Fruit fly (Drosophila melanogaster): ENCODE measurements around the gene CG32563.

CG32563 gene

DNA sequence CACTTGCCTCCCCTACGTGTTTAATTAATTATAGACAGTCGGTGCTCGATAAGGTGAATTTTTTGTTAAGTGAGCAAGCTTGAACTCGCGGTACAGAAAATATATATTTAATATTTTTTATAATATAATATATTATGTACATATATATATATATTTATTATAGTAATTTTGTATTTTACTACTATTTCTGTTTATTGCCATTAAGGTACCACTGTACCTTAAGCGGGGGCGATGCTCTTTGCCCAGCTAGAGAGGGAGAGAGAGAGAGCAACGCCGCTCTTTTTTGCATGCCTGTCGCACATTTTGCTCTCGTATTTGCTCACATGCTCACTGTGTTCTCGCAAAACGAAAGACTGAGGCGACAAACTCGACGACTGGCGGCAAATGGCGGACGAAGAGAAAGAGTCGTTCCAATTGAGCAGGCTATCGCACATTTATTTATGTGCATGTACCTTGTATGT, 37.7 kb upstream of the CG32563 start:
- TF ChIP-seq CG8159 (tag; optimal IDR thresholded peaks at IDR 0.05) = peak; percentile 77
- TF ChIP-seq CG10348 (GFP tag; IDR thresholded peaks at IDR 0.05) = no peak
- TF ChIP-seq Snoo (tag; optimal IDR thresholded peaks at IDR 0.05) = peak; percentile 47
- no peak for TF ChIP-seq gl (tag; optimal IDR thresholded peaks at IDR 0.05)
- TF ChIP-seq CG15710 (tag; optimal IDR thresholded peaks at IDR 0.05) = peak; percentile 69
- TF ChIP-seq Pif1B (GFP tag; optimal IDR thresholded peaks at IDR 0.05) = peak; percentile 56
- TF ChIP-seq CG34367 (tag; optimal IDR thresholded peaks at IDR 0.05) = peak; percentile 46
- TF ChIP-seq CG12605 (GFP tag; IDR thresholded peaks at IDR 0.05) = peak; percentile 53; the same call in 1 of the 2 replicates
- peak; percentile 70 for TF ChIP-seq CG9948 (tag; optimal IDR thresholded peaks at IDR 0.05)
- peak; percentile 79 for TF ChIP-seq CG32121 (GFP tag; IDR thresholded peaks at IDR 0.05)
- TF ChIP-seq CG14655 (GFP tag; optimal IDR thresholded peaks at IDR 0.05) = peak; percentile 82
- TF ChIP-seq rn (GFP tag; IDR thresholded peaks at IDR 0.05) = no peak
- peak; percentile 36; the same call in 1 of the 3 replicates for TF ChIP-seq CG4496 (GFP tag; IDR thresholded peaks at IDR 0.05)
- peak; percentile 79 for TF ChIP-seq Ets98B (GFP tag; IDR thresholded peaks at IDR 0.05)
- peak; percentile 35 for TF ChIP-seq CG13204 (GFP tag; optimal IDR thresholded peaks at IDR 0.05)
- peak; percentile 35 for TF ChIP-seq Pif1A (GFP tag; optimal IDR thresholded peaks at IDR 0.05)
- TF ChIP-seq D1 (tag; optimal IDR thresholded peaks at IDR 0.05) = no peak
- TF ChIP-seq fd96Ca (GFP tag; IDR thresholded peaks at IDR 0.05) = peak; percentile 69; the same call in 2 of the 3 replicates
- peak; percentile 54 for TF ChIP-seq CG8301 (tag; optimal IDR thresholded peaks at IDR 0.05)
- TF ChIP-seq EcR (GFP tag; optimal IDR thresholded peaks at IDR 0.05) = peak; percentile 93
- peak; percentile 67 for TF ChIP-seq CG17806 (tag; optimal IDR thresholded peaks at IDR 0.05)

DNA sequence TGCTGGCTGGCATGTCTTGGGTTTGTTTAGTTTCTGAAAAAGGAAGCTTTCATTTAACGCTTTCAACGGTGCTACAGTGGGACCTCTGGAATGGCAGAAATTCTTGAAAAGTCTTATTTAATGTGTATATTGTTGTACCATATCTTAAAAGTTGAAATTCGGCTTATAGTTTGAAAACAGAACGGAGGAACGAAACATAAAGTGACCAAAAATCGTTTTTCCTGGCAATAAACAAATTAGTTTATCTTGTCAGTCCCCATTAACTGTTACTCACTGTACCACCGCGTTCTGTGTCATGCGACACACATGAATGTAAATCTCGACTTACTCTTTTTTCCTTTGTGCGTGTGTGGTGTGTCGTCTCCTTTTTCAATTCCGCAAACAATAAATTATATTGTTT, 36.1 kb upstream of the CG32563 start:
- no peak for TF ChIP-seq CG32121 (GFP tag; IDR thresholded peaks at IDR 0.05)
- TF ChIP-seq CG10348 (GFP tag; IDR thresholded peaks at IDR 0.05) = no peak
- TF ChIP-seq Ets98B (GFP tag; IDR thresholded peaks at IDR 0.05) = no peak
- peak; percentile 22 for TF ChIP-seq Snoo (tag; optimal IDR thresholded peaks at IDR 0.05)
- peak; percentile 26 for TF ChIP-seq CG8159 (tag; optimal IDR thresholded peaks at IDR 0.05)
- TF ChIP-seq CG15710 (tag; optimal IDR thresholded peaks at IDR 0.05) = peak; percentile 11
- no peak for TF ChIP-seq CG12605 (GFP tag; IDR thresholded peaks at IDR 0.05)
- no peak for TF ChIP-seq CG8301 (tag; optimal IDR thresholded peaks at IDR 0.05)
- TF ChIP-seq CG17806 (tag; optimal IDR thresholded peaks at IDR 0.05) = peak; percentile 9
- TF ChIP-seq fd96Ca (GFP tag; IDR thresholded peaks at IDR 0.05) = no peak
- TF ChIP-seq CG4496 (GFP tag; IDR thresholded peaks at IDR 0.05) = no peak
- no peak for TF ChIP-seq CG9948 (tag; optimal IDR thresholded peaks at IDR 0.05)
- no peak for TF ChIP-seq EcR (GFP tag; optimal IDR thresholded peaks at IDR 0.05)
- no peak for TF ChIP-seq CG14655 (GFP tag; optimal IDR thresholded peaks at IDR 0.05)
- TF ChIP-seq rn (GFP tag; IDR thresholded peaks at IDR 0.05) = no peak
- TF ChIP-seq Pif1A (GFP tag; optimal IDR thresholded peaks at IDR 0.05) = peak; percentile 17

DNA sequence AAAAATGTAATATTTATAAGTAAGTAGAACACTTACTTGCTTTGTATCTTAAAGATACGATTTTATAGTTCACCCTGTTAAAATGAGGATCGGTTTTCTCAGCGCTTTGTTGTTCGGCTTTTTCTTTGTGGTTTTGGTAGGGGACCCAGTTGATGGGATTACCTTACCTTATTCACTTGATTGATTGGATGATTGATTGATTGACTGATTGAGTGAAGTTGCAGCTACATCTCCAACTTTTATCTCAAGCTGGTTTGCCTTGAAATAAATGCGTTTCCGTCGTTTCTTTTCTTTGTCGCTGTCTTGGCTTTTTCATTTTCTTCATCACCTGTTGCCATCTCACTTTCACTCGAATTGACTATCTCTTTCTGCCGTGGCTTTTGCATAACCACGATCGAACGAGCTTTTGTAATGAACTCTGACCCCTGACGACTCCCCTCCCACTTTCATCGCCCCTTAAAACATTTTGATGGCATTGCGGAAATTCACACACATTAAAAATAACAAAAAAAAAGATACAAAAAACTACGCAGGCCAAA, 35.4 kb upstream of the CG32563 start:
- TF ChIP-seq rn (GFP tag; IDR thresholded peaks at IDR 0.05) (no peak), CG8301 (tag; optimal IDR thresholded peaks at IDR 0.05) (no peak), CG8159 (tag; optimal IDR thresholded peaks at IDR 0.05) (no peak), CG4496 (GFP tag; IDR thresholded peaks at IDR 0.05) (no peak), CG14655 (GFP tag; optimal IDR thresholded peaks at IDR 0.05) (no peak), Ets98B (GFP tag; IDR thresholded peaks at IDR 0.05) (no peak), CG32121 (GFP tag; IDR thresholded peaks at IDR 0.05) (no peak), CG17806 (tag; optimal IDR thresholded peaks at IDR 0.05) (no peak), CG10348 (GFP tag; IDR thresholded peaks at IDR 0.05) (no peak), fd96Ca (GFP tag; IDR thresholded peaks at IDR 0.05) (no peak)

DNA sequence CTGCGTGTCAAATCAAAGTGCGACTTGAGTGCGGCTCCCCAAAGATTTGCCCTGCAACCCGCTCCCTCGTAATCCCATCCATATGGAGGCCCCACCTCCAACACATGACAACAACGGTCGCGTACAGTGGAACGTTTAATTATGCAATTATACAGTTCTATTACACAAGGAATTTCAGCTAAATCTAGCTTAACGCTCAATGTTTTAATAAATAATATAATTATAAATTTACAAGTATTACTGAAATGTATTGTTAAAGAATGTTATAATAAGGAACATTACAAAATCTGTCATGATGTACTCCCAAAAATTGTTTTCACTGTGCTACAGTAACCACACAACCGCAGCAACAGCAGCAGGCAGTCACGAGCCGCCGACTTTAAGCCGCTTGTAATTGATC, 34.1 kb upstream of the CG32563 start:
- TF ChIP-seq EcR (GFP tag; optimal IDR thresholded peaks at IDR 0.05) (no peak), CG13204 (GFP tag; optimal IDR thresholded peaks at IDR 0.05) (no peak), CG10348 (GFP tag; IDR thresholded peaks at IDR 0.05) (no peak), CG34367 (tag; optimal IDR thresholded peaks at IDR 0.05) (no peak), gl (tag; optimal IDR thresholded peaks at IDR 0.05) (no peak), Snoo (tag; optimal IDR thresholded peaks at IDR 0.05) (no peak), CG12605 (GFP tag; IDR thresholded peaks at IDR 0.05) (no peak), CG9948 (tag; optimal IDR thresholded peaks at IDR 0.05) (no peak), Pif1B (GFP tag; optimal IDR thresholded peaks at IDR 0.05) (no peak), rn (GFP tag; IDR thresholded peaks at IDR 0.05) (no peak), CG32121 (GFP tag; IDR thresholded peaks at IDR 0.05) (peak; percentile 59), CG14655 (GFP tag; optimal IDR thresholded peaks at IDR 0.05) (peak; percentile 37), D1 (tag; optimal IDR thresholded peaks at IDR 0.05) (no peak), Ets98B (GFP tag; IDR thresholded peaks at IDR 0.05) (peak; percentile 32; the same call in 1 of the 2 replicates), Pif1A (GFP tag; optimal IDR thresholded peaks at IDR 0.05) (no peak), CG15710 (tag; optimal IDR thresholded peaks at IDR 0.05) (no peak), CG8301 (tag; optimal IDR thresholded peaks at IDR 0.05) (peak; percentile 16), CG8159 (tag; optimal IDR thresholded peaks at IDR 0.05) (no peak), CG4496 (GFP tag; IDR thresholded peaks at IDR 0.05) (no peak), fd96Ca (GFP tag; IDR thresholded peaks at IDR 0.05) (peak; percentile 35; the same call in 1 of the 3 replicates), CG17806 (tag; optimal IDR thresholded peaks at IDR 0.05) (no peak)

DNA sequence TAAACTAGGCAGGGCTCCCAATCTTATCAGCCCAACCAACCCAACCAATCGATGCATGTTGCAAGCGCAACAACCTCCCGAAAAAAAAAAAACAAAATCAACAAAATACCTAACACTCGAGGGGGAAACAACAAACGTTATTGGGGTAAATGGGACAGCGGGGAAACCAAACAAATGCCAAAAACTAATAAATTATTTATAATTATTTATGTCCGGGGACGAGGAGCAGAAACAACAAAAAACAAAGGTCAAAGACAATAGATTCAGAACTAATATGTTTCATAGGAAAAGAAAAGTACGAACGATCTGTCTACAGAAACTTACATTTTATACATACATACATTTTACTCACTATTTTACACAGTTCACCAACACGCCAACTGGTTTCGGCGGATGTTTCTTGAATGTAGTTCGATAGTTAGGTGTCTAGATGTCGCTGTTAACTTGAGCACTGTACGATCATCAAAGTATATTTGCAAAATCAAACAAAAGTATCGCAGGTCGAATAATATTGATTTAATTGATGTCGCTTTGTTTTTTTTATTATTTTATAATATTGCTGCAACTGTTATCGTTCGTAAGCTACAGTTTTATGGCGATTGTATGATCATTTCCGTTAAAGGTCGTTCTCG, 32.6 kb upstream of the CG32563 start:
- no peak for TF ChIP-seq fd96Ca (GFP tag; IDR thresholded peaks at IDR 0.05)
- no peak for TF ChIP-seq Pif1A (GFP tag; optimal IDR thresholded peaks at IDR 0.05)
- TF ChIP-seq gl (tag; optimal IDR thresholded peaks at IDR 0.05) = no peak
- TF ChIP-seq CG32121 (GFP tag; IDR thresholded peaks at IDR 0.05) = no peak
- TF ChIP-seq CG12605 (GFP tag; IDR thresholded peaks at IDR 0.05) = no peak
- TF ChIP-seq CG15710 (tag; optimal IDR thresholded peaks at IDR 0.05) = no peak
- no peak for TF ChIP-seq CG8159 (tag; optimal IDR thresholded peaks at IDR 0.05)
- TF ChIP-seq D1 (tag; optimal IDR thresholded peaks at IDR 0.05) = peak; percentile 20
- TF ChIP-seq Pif1B (GFP tag; optimal IDR thresholded peaks at IDR 0.05) = no peak
- TF ChIP-seq CG10348 (GFP tag; IDR thresholded peaks at IDR 0.05) = no peak
- TF ChIP-seq CG34367 (tag; optimal IDR thresholded peaks at IDR 0.05) = no peak
- peak; percentile 10; the same call in 1 of the 3 replicates for TF ChIP-seq CG4496 (GFP tag; IDR thresholded peaks at IDR 0.05)
- TF ChIP-seq CG13204 (GFP tag; optimal IDR thresholded peaks at IDR 0.05) = no peak
- no peak for TF ChIP-seq CG17806 (tag; optimal IDR thresholded peaks at IDR 0.05)
- TF ChIP-seq EcR (GFP tag; optimal IDR thresholded peaks at IDR 0.05) = peak; percentile 45
- TF ChIP-seq CG8301 (tag; optimal IDR thresholded peaks at IDR 0.05) = no peak
- TF ChIP-seq CG14655 (GFP tag; optimal IDR thresholded peaks at IDR 0.05) = no peak
- TF ChIP-seq Ets98B (GFP tag; IDR thresholded peaks at IDR 0.05) = no peak
